Worm (Caenorhabditis elegans) whole organism, young adult: Measurements from ENCODE around the gene B0334.20.

Experiments used
- B0019.2 ChIP-seq: fragments of 200-800 bp; sonication (Bioruptor generic); conservative IDR thresholded peaks from 2 replicates; pipeline ENCODE4 v1.3.6; 2022; ENCODE audit warnings: missing genetic modification reagents, missing genetic modification characterization, missing compliant biosample characterization
- B0035.1 ChIP-seq: sonication (generic microtip); optimal IDR thresholded peaks from 2 replicates; lab custom pipeline; 2016; ENCODE audit warnings: missing genetic modification characterization, mild to moderate bottlenecking, missing compliant biosample characterization, missing genotype, missing genetic modification reagents
- B0336.3 ChIP-seq: fragments of 200-800 bp; sonication (Bioruptor generic); IDR thresholded peaks from 2 replicates; pipeline ENCODE4 v1.3.6; 2022; ENCODE audit warnings: missing genetic modification characterization, missing compliant biosample characterization
- F10E7.11 ChIP-seq: sonication (generic microtip); optimal IDR thresholded peaks from 2 replicates; lab custom pipeline; 2017; ENCODE audit warnings: mild to moderate bottlenecking, missing genetic modification characterization, moderate library complexity, missing compliant biosample characterization
- F22D6.2 ChIP-seq: sonication (generic microtip); optimal IDR thresholded peaks from 2 replicates; lab custom pipeline; 2016; ENCODE audit warnings: mild to moderate bottlenecking, missing genetic modification characterization, missing compliant biosample characterization
- F33H1.4 ChIP-seq: fragments of 200-800 bp; sonication (Bioruptor generic); IDR thresholded peaks from 2 replicates; pipeline ENCODE4 v1.3.6; 2022; ENCODE audit warnings: missing genetic modification reagents, missing genetic modification characterization, missing compliant biosample characterization
- F49E8.2 ChIP-seq: sonication (generic microtip); optimal IDR thresholded peaks from 3 replicates; lab custom pipeline; 2017; ENCODE audit warnings: missing genetic modification characterization, mild to moderate bottlenecking, missing compliant biosample characterization, antibody characterized with exemption, moderate library complexity; ENCODE audit not compliant: insufficient read depth
- F57A8.1 ChIP-seq: fragments of 200-800 bp; sonication (Bioruptor generic); optimal IDR thresholded peaks from 2 replicates; lab custom pipeline; 2018; ENCODE audit warnings: mild to moderate bottlenecking, missing genetic modification characterization, moderate library complexity, missing compliant biosample characterization
- K11D2.4 ChIP-seq: fragments of 200-800 bp; sonication (Bioruptor generic); IDR thresholded peaks from 2 replicates; pipeline ENCODE4 v1.3.6; 2022; ENCODE audit warnings: missing genetic modification reagents, missing genetic modification characterization, missing compliant biosample characterization
- K12H6.12 ChIP-seq: fragments of 200-800 bp; sonication (Bioruptor generic); optimal IDR thresholded peaks from 2 replicates; lab custom pipeline; 2018; ENCODE audit warnings: mild to moderate bottlenecking, missing genetic modification characterization, missing compliant biosample characterization
- T26A5.8 ChIP-seq: sonication (generic microtip); optimal IDR thresholded peaks from 2 replicates; lab custom pipeline; 2016; ENCODE audit warnings: missing genetic modification characterization, missing compliant biosample characterization
- Y56A3A.18 ChIP-seq: fragments of 200-800 bp; sonication (Bioruptor generic); IDR thresholded peaks from 2 replicates; pipeline ENCODE4 v1.3.6; 2022; ENCODE audit warnings: missing genetic modification reagents, missing genetic modification characterization, missing compliant biosample characterization
- Y95B8A.8 ChIP-seq: fragments of 200-800 bp; sonication (Bioruptor generic); IDR thresholded peaks from 2 replicates; pipeline ENCODE4 v1.3.6; 2022; ENCODE audit warnings: missing genetic modification reagents, missing genetic modification characterization, missing compliant biosample characterization
- ZK185.1 ChIP-seq: sonication (generic microtip); optimal IDR thresholded peaks from 2 replicates; lab custom pipeline; 2016; ENCODE audit warnings: mild to moderate bottlenecking, missing genetic modification characterization, missing compliant biosample characterization; ENCODE audit not compliant: poor library complexity, severe bottlenecking
- aptf-2 ChIP-seq: fragments of 200-800 bp; sonication (Bioruptor generic); conservative IDR thresholded peaks from 2 replicates; pipeline ENCODE4 v1.3.6; 2022; ENCODE audit warnings: missing genetic modification reagents, missing genetic modification characterization, missing compliant biosample characterization
- attf-3 ChIP-seq: fragments of 200-800 bp; sonication (Bioruptor generic); conservative IDR thresholded peaks from 2 replicates; pipeline ENCODE4 v1.3.6; 2022; ENCODE audit warnings: missing genetic modification reagents, missing genetic modification characterization, missing compliant biosample characterization
- attf-5 ChIP-seq: fragments of 200-800 bp; sonication (Bioruptor generic); optimal IDR thresholded peaks from 2 replicates; lab custom pipeline; 2018; ENCODE audit warnings: mild to moderate bottlenecking, missing genetic modification characterization, missing compliant biosample characterization
- attf-6 ChIP-seq: fragments of 200-800 bp; sonication (Bioruptor generic); IDR thresholded peaks from 2 replicates; pipeline ENCODE4 v1.3.6; 2022; ENCODE audit warnings: missing genetic modification reagents, missing genetic modification characterization, missing compliant biosample characterization
- bed-2 ChIP-seq: fragments of 200-800 bp; sonication (Bioruptor generic); IDR thresholded peaks from 2 replicates; pipeline ENCODE4 v1.3.6; 2022; ENCODE audit warnings: missing genetic modification reagents, missing genetic modification characterization, missing compliant biosample characterization
- ccch-3 ChIP-seq: fragments of 200-800 bp; sonication (Bioruptor generic); optimal IDR thresholded peaks from 2 replicates; lab custom pipeline; 2018; ENCODE audit warnings: mild to moderate bottlenecking, missing genetic modification characterization, missing compliant biosample characterization
- ceh-27 ChIP-seq: fragments of 200-800 bp; sonication (Bioruptor generic); optimal IDR thresholded peaks from 2 replicates; lab custom pipeline; 2018; ENCODE audit warnings: mild to moderate bottlenecking, missing genetic modification characterization, moderate library complexity, missing compliant biosample characterization
- ceh-40 ChIP-seq: fragments of 200-800 bp; sonication (Bioruptor generic); IDR thresholded peaks from 2 replicates; pipeline ENCODE4 v1.3.6; 2022; ENCODE audit warnings: missing genetic modification characterization, missing compliant biosample characterization
- ceh-79 ChIP-seq: sonication (generic microtip); optimal IDR thresholded peaks from 2 replicates; lab custom pipeline; 2017; ENCODE audit warnings: mild to moderate bottlenecking, missing genetic modification characterization, missing compliant biosample characterization
- ekl-4 ChIP-seq: fragments of 200-800 bp; sonication (Bioruptor generic); IDR thresholded peaks from 2 replicates; pipeline ENCODE4 v1.3.6; 2022; ENCODE audit warnings: missing genetic modification reagents, missing genetic modification characterization, missing compliant biosample characterization
- gei-17 ChIP-seq: fragments of 200-800 bp; sonication (Bioruptor generic); optimal IDR thresholded peaks from 2 replicates; lab custom pipeline; 2018; ENCODE audit warnings: mild to moderate bottlenecking, missing genetic modification characterization, missing compliant biosample characterization
- him-1 ChIP-seq: sonication (generic microtip); optimal IDR thresholded peaks from 2 replicates; lab custom pipeline; 2016; ENCODE audit warnings: missing genotype, missing genetic modification reagents, missing genetic modification characterization, missing compliant biosample characterization
- hmg-20 ChIP-seq: fragments of 200-800 bp; sonication (Bioruptor generic); IDR thresholded peaks from 2 replicates; pipeline ENCODE4 v1.3.6; 2022; ENCODE audit warnings: missing genetic modification reagents, missing genetic modification characterization, missing compliant biosample characterization
- hsf-1 ChIP-seq: fragments of 200-800 bp; sonication (Bioruptor generic); IDR thresholded peaks from 2 replicates; pipeline ENCODE4 v1.3.6; 2022; ENCODE audit warnings: missing genetic modification reagents, missing genetic modification characterization, missing compliant biosample characterization
- let-526 ChIP-seq: fragments of 200-800 bp; sonication (Bioruptor generic); IDR thresholded peaks from 2 replicates; pipeline ENCODE4 v1.3.6; 2022; ENCODE audit warnings: missing genetic modification reagents, missing genetic modification characterization, missing compliant biosample characterization
- lsy-27 ChIP-seq: sonication (generic microtip); optimal IDR thresholded peaks from 2 replicates; lab custom pipeline; 2017; ENCODE audit warnings: missing genetic modification characterization, mild to moderate bottlenecking, missing compliant biosample characterization, antibody characterized with exemption, missing genotype, borderline replicate concordance; ENCODE audit not compliant: insufficient read depth
- mxl-1 ChIP-seq: sonication (generic microtip); optimal IDR thresholded peaks from 2 replicates; lab custom pipeline; 2016; ENCODE audit warnings: missing genetic modification characterization, missing compliant biosample characterization
- nhr-120 ChIP-seq: fragments of 200-800 bp; sonication (Bioruptor generic); IDR thresholded peaks from 2 replicates; pipeline ENCODE4 v1.3.6; 2022; ENCODE audit warnings: missing genetic modification characterization, missing compliant biosample characterization
- nhr-179 ChIP-seq: sonication (generic microtip); optimal IDR thresholded peaks from 2 replicates; lab custom pipeline; 2016; ENCODE audit warnings: mild to moderate bottlenecking, missing genetic modification characterization, missing compliant biosample characterization
- pha-4 ChIP-seq: fragments of 150-350 bp; sonication (generic microtip); optimal IDR thresholded peaks from 2 replicates; lab custom pipeline; 2014; ENCODE audit warnings: missing biosample characterization, missing genetic modification reagents, missing genetic modification characterization
- sea-2 ChIP-seq: fragments of 200-800 bp; sonication (Bioruptor generic); IDR thresholded peaks from 2 replicates; pipeline ENCODE4 v1.3.6; 2022; ENCODE audit warnings: missing genetic modification characterization, missing compliant biosample characterization
- snpc-1.3 ChIP-seq: sonication (generic microtip); optimal IDR thresholded peaks from 2 replicates; lab custom pipeline; 2017; ENCODE audit warnings: missing genetic modification characterization, mild to moderate bottlenecking, missing compliant biosample characterization, antibody characterized with exemption, moderate library complexity, missing genotype, missing genetic modification reagents; ENCODE audit not compliant: insufficient read depth
- tbp1 ChIP-seq: fragments of 200-800 bp; sonication (Bioruptor generic); optimal IDR thresholded peaks from 2 replicates; lab custom pipeline; 2018; ENCODE audit warnings: mild to moderate bottlenecking, missing genetic modification characterization, missing compliant biosample characterization
- tbx-9 ChIP-seq: sonication (generic microtip); optimal IDR thresholded peaks from 2 replicates; lab custom pipeline; 2016; ENCODE audit warnings: borderline replicate concordance, missing genetic modification characterization, inconsistent platforms, missing compliant biosample characterization
- tlf-1 ChIP-seq: fragments of 200-800 bp; sonication (Bioruptor generic); optimal IDR thresholded peaks from 2 replicates; lab custom pipeline; 2018; ENCODE audit warnings: mild to moderate bottlenecking, missing genetic modification characterization, missing compliant biosample characterization
- unc-130 ChIP-seq: sonication (generic microtip); optimal IDR thresholded peaks from 2 replicates; lab custom pipeline; 2016; ENCODE audit warnings: missing genetic modification reagents, missing genetic modification characterization, missing compliant biosample characterization
- unc-62 ChIP-seq: fragments of 150-350 bp; optimal IDR thresholded peaks from 2 replicates; lab custom pipeline; 2014; ENCODE audit warnings: missing biosample characterization, missing genetic modification reagents, missing genetic modification characterization
- xnd-1 ChIP-seq: sonication (generic microtip); optimal IDR thresholded peaks from 2 replicates; lab custom pipeline; 2016; ENCODE audit warnings: missing genotype, missing genetic modification reagents, missing genetic modification characterization, missing compliant biosample characterization
- zfh-2 ChIP-seq: fragments of 200-800 bp; sonication (Bioruptor generic); conservative IDR thresholded peaks from 2 replicates; pipeline ENCODE4 v1.3.6; 2022; ENCODE audit warnings: missing genetic modification reagents, missing genetic modification characterization, missing compliant biosample characterization
- ztf-18 ChIP-seq: sonication (generic microtip); optimal IDR thresholded peaks from 2 replicates; lab custom pipeline; 2016; ENCODE audit warnings: missing genotype, mild to moderate bottlenecking, missing genetic modification characterization, missing compliant biosample characterization
- ztf-22 ChIP-seq: fragments of 200-800 bp; sonication (Bioruptor generic); optimal IDR thresholded peaks from 2 replicates; lab custom pipeline; 2018; ENCODE audit warnings: mild to moderate bottlenecking, missing genetic modification characterization, moderate library complexity, missing compliant biosample characterization
- ztf-3 ChIP-seq: fragments of 200-800 bp; sonication (Bioruptor generic); optimal IDR thresholded peaks from 2 replicates; lab custom pipeline; 2018; ENCODE audit warnings: mild to moderate bottlenecking, missing genetic modification characterization, missing compliant biosample characterization
- ztf-6 ChIP-seq: fragments of 200-800 bp; sonication (Bioruptor generic); IDR thresholded peaks from 2 replicates; pipeline ENCODE4 v1.3.6; 2022; ENCODE audit warnings: missing genetic modification reagents, missing genetic modification characterization, missing compliant biosample characterization

Gene B0334.20

ce11 chrII:11545299-11545951 lies 45.2 kb upstream of the B0334.20 start, which contains the start of gene dnj-13 (continued):
- peak; percentile 84 for TF ChIP-seq attf-6 (GFP tag; lab: Robert Waterston, UW)
- peak; percentile 76 for TF ChIP-seq tbp1 (GFP tag; lab: Kevin White, UChicago)
- TF ChIP-seq mxl-1 (tag; lab: Kevin White, UChicago): no peak
- peak; percentile 86 for TF ChIP-seq gei-17 (GFP tag; lab: Kevin White, UChicago)
- peak; percentile 84 for TF ChIP-seq ztf-3 (GFP tag; lab: Kevin White, UChicago)
- TF ChIP-seq zfh-2 (GFP tag; lab: Robert Waterston, UW): peak; percentile 86; the same call in 1 of the 2 replicates
- TF ChIP-seq B0336.3: peak; percentile 97
- TF ChIP-seq him-1 (tag; lab: Kevin White, UChicago): no peak
- peak; percentile 95 for TF ChIP-seq K12H6.12 (tag; lab: Kevin White, UChicago)
- TF ChIP-seq lsy-27 (tag; lab: Kevin White, UChicago): no peak
- TF ChIP-seq ceh-79 (tag; lab: Kevin White, UChicago): peak; percentile 98
- TF ChIP-seq tbx-9 (tag; lab: Kevin White, UChicago): peak; percentile 87
- peak; percentile 98 for TF ChIP-seq let-526 (GFP tag; lab: Robert Waterston, UW)
- TF ChIP-seq Y95B8A.8 (GFP tag; lab: Robert Waterston, UW): peak; percentile 95
- peak; percentile 73 for TF ChIP-seq aptf-2 (GFP tag; lab: Robert Waterston, UW)
- peak; percentile 88 for TF ChIP-seq ztf-22 (GFP tag; lab: Kevin White, UChicago)
- no peak for TF ChIP-seq nhr-120 (GFP tag; lab: Robert Waterston, UW)
- TF ChIP-seq F49E8.2 (tag; lab: Kevin White, UChicago): peak; percentile 78
- TF ChIP-seq F33H1.4: peak; percentile 83
- TF ChIP-seq attf-5 (GFP tag; lab: Kevin White, UChicago): peak; percentile 85
- peak; percentile 80 for TF ChIP-seq attf-3 (GFP tag; lab: Robert Waterston, UW)
- TF ChIP-seq pha-4: peak; percentile 41
- TF ChIP-seq nhr-179 (tag; lab: Kevin White, UChicago): no peak
- peak; percentile 35 for TF ChIP-seq unc-130 (GFP tag; lab: Kevin White, UChicago)
- TF ChIP-seq F10E7.11 (tag; lab: Kevin White, UChicago): peak; percentile 94
- TF ChIP-seq B0019.2 (GFP tag; lab: Robert Waterston, UW): peak; percentile 54; the same call in 1 of the 2 replicates
- peak; percentile 55 for TF ChIP-seq T26A5.8
- peak; percentile 96 for TF ChIP-seq ZK185.1 (tag; lab: Kevin White, UChicago)
- TF ChIP-seq ceh-40 (GFP tag; lab: Robert Waterston, UW): peak; percentile 86
- TF ChIP-seq F57A8.1: peak; percentile 5
- peak; percentile 84 for TF ChIP-seq hmg-20 (GFP tag; lab: Robert Waterston, UW)
- peak; percentile 81 for TF ChIP-seq F22D6.2 (tag; lab: Kevin White, UChicago)
- peak; percentile 60 for TF ChIP-seq ztf-18 (tag; lab: Kevin White, UChicago)
- no peak for TF ChIP-seq ccch-3 (GFP tag; lab: Kevin White, UChicago)
- TF ChIP-seq unc-62: no peak
- TF ChIP-seq ekl-4 (GFP tag; lab: Robert Waterston, UW): peak; percentile 98
- peak; percentile 43; the same call in 1 of the 2 replicates for TF ChIP-seq bed-2
- TF ChIP-seq hsf-1 (GFP tag; lab: Robert Waterston, UW): peak; percentile 100
- peak; percentile 88 for TF ChIP-seq sea-2 (GFP tag; lab: Robert Waterston, UW)
- peak; percentile 97 for TF ChIP-seq ceh-27
- peak; percentile 82 for TF ChIP-seq Y56A3A.18 (GFP tag; lab: Robert Waterston, UW)
- TF ChIP-seq B0035.1 (tag; lab: Kevin White, UChicago): peak; percentile 39
- TF ChIP-seq ztf-6: no peak
- peak; percentile 96 for TF ChIP-seq tlf-1 (GFP tag; lab: Kevin White, UChicago)
- peak; percentile 67 for TF ChIP-seq snpc-1.3 (tag; lab: Kevin White, UChicago)
- no peak for TF ChIP-seq xnd-1 (tag; lab: Kevin White, UChicago)
- TF ChIP-seq K11D2.4 (GFP tag; lab: Robert Waterston, UW): peak; percentile 96
